Fruit fly (Drosophila melanogaster) whole organism, embryonic: ENCODE results near the gene CG34041.

Experiments
- ATbp ChIP-seq: fragments of 200-800 bp; sonication (Bioruptor generic); optimal IDR thresholded peaks from 2 replicates; lab custom pipeline; 2017; ENCODE audit warnings: missing biosample characterization, mild to moderate bottlenecking, missing genetic modification characterization, missing genetic modification reagents
- Adf1 ChIP-seq: fragments of 200-800 bp; sonication (Bioruptor generic); IDR thresholded peaks from 2 replicates; pipeline ENCODE4 v1.3.6; 2022; ENCODE audit warnings: missing biosample characterization, missing genetic modification characterization
- Asciz ChIP-seq: fragments of 200-800 bp; sonication (Bioruptor generic); optimal IDR thresholded peaks from 2 replicates; lab custom pipeline; 2017; ENCODE audit warnings: missing biosample characterization, mild to moderate bottlenecking, missing genetic modification characterization, missing genetic modification reagents
- Awh ChIP-seq: fragments of 200-800 bp; sonication (Bioruptor generic); IDR thresholded peaks from 2 replicates; pipeline ENCODE4, ENCODE4 v1.3.6; 2022; ENCODE audit warnings: missing biosample characterization, missing genetic modification characterization
- Bgb ChIP-seq: fragments of 200-800 bp; sonication (Bioruptor generic); IDR thresholded peaks from 2 replicates; pipeline ENCODE4 v1.3.6; 2022; ENCODE audit warnings: missing biosample characterization, missing genetic modification characterization; ENCODE audit not compliant: partially characterized antibody
- Blimp-1 ChIP-seq: fragments of 200-800 bp; sonication (Bioruptor generic); optimal IDR thresholded peaks from 3 replicates; lab custom pipeline; 2018; ENCODE audit warnings: missing biosample characterization, missing genetic modification characterization, mild to moderate bottlenecking, moderate library complexity, missing genetic modification reagents
- CG11695 ChIP-seq: fragments of 200-800 bp; sonication (Bioruptor generic); IDR thresholded peaks from 3 replicates; pipeline ENCODE4 v1.3.6; 2022; ENCODE audit warnings: missing biosample characterization, missing genetic modification characterization
- CG12236 ChIP-seq: fragments of 200-800 bp; sonication (Bioruptor generic); optimal IDR thresholded peaks from 2 replicates; lab custom pipeline; 2016; ENCODE audit warnings: missing biosample characterization, missing genetic modification characterization
- CG12769 ChIP-seq: fragments of 200-800 bp; sonication (Bioruptor generic); optimal IDR thresholded peaks from 2 replicates; lab custom pipeline; 2019; ENCODE audit warnings: missing biosample characterization, mild to moderate bottlenecking, missing genetic modification characterization, moderate library complexity
- CG15479 ChIP-seq: fragments of 200-800 bp; sonication (Bioruptor generic); optimal IDR thresholded peaks from 3 replicates; lab custom pipeline; 2019; ENCODE audit warnings: missing biosample characterization, mild to moderate bottlenecking, missing genetic modification characterization, moderate library complexity
- CG15514 ChIP-seq: fragments of 200-800 bp; sonication (Bioruptor generic); optimal IDR thresholded peaks from 3 replicates; lab custom pipeline; 2017; ENCODE audit warnings: missing biosample characterization, missing genetic modification characterization, mild to moderate bottlenecking, moderate library complexity, missing genetic modification reagents
- CG17612 ChIP-seq: fragments of 200-800 bp; sonication (Bioruptor generic); IDR thresholded peaks from 2 replicates; pipeline ENCODE4 v1.3.6; 2022; ENCODE audit warnings: missing biosample characterization, missing genetic modification characterization
- CG18599 ChIP-seq: fragments of 200-800 bp; sonication (Bioruptor generic); optimal IDR thresholded peaks from 3 replicates; lab custom pipeline; 2017; ENCODE audit warnings: missing biosample characterization, missing genetic modification characterization, mild to moderate bottlenecking, moderate library complexity, missing genetic modification reagents
- CG3163 ChIP-seq: fragments of 200-800 bp; sonication (Bioruptor generic); optimal IDR thresholded peaks from 3 replicates; lab custom pipeline; 2016; ENCODE audit warnings: missing biosample characterization, missing genetic modification characterization
- CG32767 ChIP-seq: fragments of 200-800 bp; sonication (Bioruptor generic); IDR thresholded peaks from 2 replicates; pipeline ENCODE4 v1.3.6; 2022; ENCODE audit warnings: missing biosample characterization, missing genetic modification characterization
- CG34224 ChIP-seq: fragments of 200-800 bp; sonication (Bioruptor generic); IDR thresholded peaks from 3 replicates; pipeline ENCODE4 v1.3.6; 2022; ENCODE audit warnings: missing biosample characterization, missing genetic modification characterization; ENCODE audit not compliant: partially characterized antibody
- CG3995 ChIP-seq: fragments of 200-800 bp; sonication (Bioruptor generic); optimal IDR thresholded peaks from 3 replicates; lab custom pipeline; 2016; ENCODE audit warnings: missing biosample characterization, missing genetic modification characterization
- CG4328 ChIP-seq: fragments of 200-800 bp; sonication (Bioruptor generic); optimal IDR thresholded peaks from 3 replicates; lab custom pipeline; 2017; ENCODE audit warnings: missing biosample characterization, missing genetic modification reagents, missing genetic modification characterization
- CG4404 ChIP-seq: fragments of 200-800 bp; sonication (Bioruptor generic); IDR thresholded peaks from 2 replicates; pipeline ENCODE4 v1.3.6; 2022; ENCODE audit warnings: missing biosample characterization, missing genetic modification characterization
- CG4820 ChIP-seq: fragments of 200-800 bp; sonication (Bioruptor generic); optimal IDR thresholded peaks from 3 replicates; lab custom pipeline; 2016; ENCODE audit warnings: missing biosample characterization, missing genetic modification characterization
- CG5245 ChIP-seq: fragments of 200-800 bp; sonication (Bioruptor generic); optimal IDR thresholded peaks from 3 replicates; lab custom pipeline; 2016; ENCODE audit warnings: missing biosample characterization, missing genetic modification characterization
- CG6791 ChIP-seq: fragments of 200-800 bp; sonication (Bioruptor generic); IDR thresholded peaks from 3 replicates; pipeline ENCODE4 v1.3.6; 2022; ENCODE audit warnings: missing biosample characterization, missing genetic modification characterization; ENCODE audit not compliant: partially characterized antibody
- CG6813 ChIP-seq: fragments of 200-800 bp; sonication (Bioruptor generic); optimal IDR thresholded peaks from 2 replicates; lab custom pipeline; 2017; ENCODE audit warnings: missing biosample characterization, missing genetic modification characterization, mild to moderate bottlenecking, moderate library complexity, missing genetic modification reagents
- CG7987 ChIP-seq: fragments of 200-800 bp; sonication (Bioruptor generic); optimal IDR thresholded peaks from 2 replicates; lab custom pipeline; 2018; ENCODE audit warnings: missing biosample characterization, mild to moderate bottlenecking, missing genetic modification characterization, moderate library complexity
- CG9817 ChIP-seq: fragments of 200-800 bp; sonication (Bioruptor generic); optimal IDR thresholded peaks from 2 replicates; lab custom pipeline; 2018; ENCODE audit warnings: missing biosample characterization, mild to moderate bottlenecking, missing genetic modification characterization, moderate library complexity
- CG9932 ChIP-seq: fragments of 200-800 bp; sonication (Bioruptor generic); IDR thresholded peaks from 2 replicates; pipeline ENCODE4 v1.3.6; 2022; ENCODE audit warnings: missing biosample characterization, missing genetic modification characterization
- Elba2 ChIP-seq: fragments of 200-800 bp; sonication (Bioruptor generic); optimal IDR thresholded peaks from 3 replicates; lab custom pipeline; 2016; ENCODE audit warnings: missing biosample characterization, missing genetic modification characterization
- Hr78 ChIP-seq, 2 experiments: fragments of 200-800 bp in 1 of 2; fragments of >200 bp in 1 of 2; sonication (Bioruptor generic) in 1 of 2; optimal IDR thresholded peaks; 2 replicates each; lab custom pipeline; 2017 to 2019; ENCODE audit warnings: missing biosample characterization in 2 of 2, missing genetic modification characterization in 2 of 2, mild to moderate bottlenecking in 1 of 2, moderate library complexity in 1 of 2
- Meics ChIP-seq: fragments of 200-800 bp; sonication (Bioruptor generic); optimal IDR thresholded peaks from 2 replicates; lab custom pipeline; 2017; ENCODE audit warnings: missing biosample characterization, mild to moderate bottlenecking, missing genetic modification characterization
- NC2β ChIP-seq: fragments of 200-800 bp; sonication (Bioruptor generic); optimal IDR thresholded peaks from 2 replicates; lab custom pipeline; 2016; ENCODE audit warnings: missing biosample characterization, missing genetic modification characterization
- NFAT ChIP-seq: fragments of 200-800 bp; sonication (Bioruptor generic); IDR thresholded peaks from 2 replicates; pipeline ENCODE4 v1.3.6; 2022; ENCODE audit warnings: missing biosample characterization, missing genetic modification characterization
- Ptx1 ChIP-seq: fragments of 200-800 bp; sonication (Bioruptor generic); IDR thresholded peaks from 2 replicates; pipeline ENCODE4 v1.3.6; 2022; ENCODE audit warnings: missing biosample characterization, missing genetic modification characterization
- az2 ChIP-seq: fragments of 200-800 bp; sonication (Bioruptor generic); optimal IDR thresholded peaks from 3 replicates; lab custom pipeline; 2016; ENCODE audit warnings: missing biosample characterization, missing genetic modification characterization
- chif ChIP-seq, 2 experiments: fragments of 200-800 bp; sonication (Bioruptor generic); optimal IDR thresholded peaks; 3 replicates each; lab custom pipeline; 2016; ENCODE audit warnings: missing biosample characterization in 2 of 2, missing genetic modification characterization in 2 of 2
- dmrt99B ChIP-seq: fragments of 200-800 bp; sonication (Bioruptor generic); optimal IDR thresholded peaks from 2 replicates; lab custom pipeline; 2018; ENCODE audit warnings: missing biosample characterization, mild to moderate bottlenecking, missing genetic modification characterization, moderate library complexity
- gce ChIP-seq: fragments of 200-800 bp; sonication (Bioruptor generic); IDR thresholded peaks from 3 replicates; pipeline ENCODE4 v1.3.6; 2022; ENCODE audit warnings: missing biosample characterization, missing genetic modification characterization
- h ChIP-seq: fragments of >200 bp; optimal IDR thresholded peaks from 2 replicates; lab custom pipeline; 2017
- oc ChIP-seq: fragments of 200-800 bp; sonication (Bioruptor generic); optimal IDR thresholded peaks from 2 replicates; lab custom pipeline; 2018; ENCODE audit warnings: missing biosample characterization, mild to moderate bottlenecking, missing genetic modification characterization, moderate library complexity
- p53 ChIP-seq: fragments of 200-800 bp; sonication (Bioruptor generic); optimal IDR thresholded peaks from 2 replicates; lab custom pipeline; 2016; ENCODE audit warnings: missing biosample characterization, missing genetic modification characterization
- pan ChIP-seq, 4 experiments: fragments of >200 bp in 3 of 4; fragments of 200-800 bp in 1 of 4; sonication (Bioruptor generic) in 1 of 4; optimal IDR thresholded peaks in 3 of 4; IDR thresholded peaks in 1 of 4; 2 replicates each; pipeline versions ENCODE4 v1.3.6 to Lab custom; 2017 to 2022; ENCODE audit warnings: missing biosample characterization in 2 of 4, missing genetic modification characterization in 2 of 4, mixed read lengths in 1 of 4
- pho ChIP-seq: fragments of 200-800 bp; sonication (Bioruptor generic); optimal IDR thresholded peaks from 2 replicates; lab custom pipeline; 2016; ENCODE audit warnings: missing biosample characterization, missing genetic modification characterization
- sqz ChIP-seq: fragments of 200-800 bp; sonication (Bioruptor generic); optimal IDR thresholded peaks from 3 replicates; lab custom pipeline; 2018; ENCODE audit warnings: missing biosample characterization, mild to moderate bottlenecking, missing genetic modification characterization
- sug ChIP-seq: fragments of 200-800 bp; optimal IDR thresholded peaks from 2 replicates; lab custom pipeline; 2019; ENCODE audit warnings: missing biosample characterization, mild to moderate bottlenecking, missing genetic modification characterization, moderate library complexity
- vvl ChIP-seq: fragments of 200-800 bp; sonication (Bioruptor generic); IDR thresholded peaks from 2 replicates; pipeline ENCODE4 v1.3.6; 2022; ENCODE audit warnings: missing biosample characterization, missing genetic modification characterization
- z ChIP-seq: fragments of 200-800 bp; sonication (Bioruptor generic); IDR thresholded peaks from 3 replicates; pipeline ENCODE4 v1.3.6; 2022; ENCODE audit warnings: missing biosample characterization, missing genetic modification characterization

The CG34041 gene

dm6 chr3R:30489797-30490196 lies 18.0 kb upstream of the CG34041 start, which contains the start of gene PH4alphaSG2 (continued):
- peak; percentile 65 for TF ChIP-seq ATbp
- TF ChIP-seq NC2β (GFP tag; lab: Kevin White, UChicago), result no peak
- no peak for TF ChIP-seq Bgb (GFP tag; lab: Robert Waterston, UW)
- TF ChIP-seq CG32767 (GFP tag; lab: Robert Waterston, UW), result no peak
- TF ChIP-seq CG17612 (GFP tag; lab: Robert Waterston, UW), result no peak
- TF ChIP-seq Asciz (GFP tag; lab: Kevin White, UChicago), result peak; percentile 27
- TF ChIP-seq h (lab: Kevin White, UChicago), result no peak
- TF ChIP-seq CG6791, result no peak
- TF ChIP-seq CG4404, result no peak
- TF ChIP-seq CG5245, result no peak
- no peak for TF ChIP-seq Elba2 (GFP tag; lab: Kevin White, UChicago)
- TF ChIP-seq p53, result no peak
- TF ChIP-seq CG15514 (GFP tag; lab: Kevin White, UChicago), result peak; percentile 29
- TF ChIP-seq sug (tag; lab: Kevin White, UChicago), result no peak
- TF ChIP-seq pho (GFP tag; lab: Kevin White, UChicago), result peak; percentile 35
- TF ChIP-seq Awh (GFP tag; lab: Robert Waterston, UW), result no peak
- TF ChIP-seq CG34224 (GFP tag; lab: Robert Waterston, UW), result no peak
- TF ChIP-seq CG3163 (GFP tag; lab: Kevin White, UChicago), result no peak
- no peak for TF ChIP-seq CG4328
- peak; percentile 48 for TF ChIP-seq CG6813 (GFP tag; lab: Kevin White, UChicago)
- no peak for TF ChIP-seq CG9932 (GFP tag; lab: Robert Waterston, UW)

dm6 chr3R:30496103-30496858 lies 11.5 kb upstream of the CG34041 start, which contains the start of gene PH4alphaMP:
Gene PH4alphaMP, minus strand, starts transcription at chr3R:30496153.
- TF ChIP-seq Blimp-1 (GFP tag; lab: Kevin White, UChicago) (peak; percentile 92), vvl (GFP tag; lab: Robert Waterston, UW) (peak; percentile 91), dmrt99B (no peak), oc (tag; lab: Kevin White, UChicago) (peak; percentile 55), Hr78 (GFP tag; optimal IDR thresholded peaks at IDR 0.05; lab: Kevin White, UChicago) (peak in 1 of 2 experiments; percentile 31), CG4820 (GFP tag; lab: Kevin White, UChicago) (no peak), CG3995 (GFP tag; lab: Kevin White, UChicago) (peak; percentile 63), z (GFP tag; lab: Robert Waterston, UW) (peak; percentile 93), CG12769 (tag; lab: Kevin White, UChicago) (peak; percentile 14)

- TF ChIP-seq sqz (GFP tag; lab: Kevin White, UChicago) (no peak), Adf1 (GFP tag; lab: Robert Waterston, UW) (no peak), CG15479 (GFP tag; lab: Kevin White, UChicago) (no peak)
Measured at dm6 chr3R:30500226-30500625, 7.6 kb upstream of the CG34041 start, which contains the start of gene PH4alphaNE1. Gene PH4alphaNE1, minus strand, starts transcription at chr3R:30500326.

- TF ChIP-seq CG9817 (tag; lab: Kevin White, UChicago), result peak; percentile 9
- peak; percentile 37 for TF ChIP-seq az2 (GFP tag; lab: Kevin White, UChicago)
- TF ChIP-seq CG7987 (GFP tag; lab: Kevin White, UChicago), result no peak
- TF ChIP-seq pan (optimal IDR thresholded peaks at IDR 0.05; lab: Kevin White, UChicago), result no peak
- TF ChIP-seq pan (GFP tag; optimal IDR thresholded peaks at IDR 0.05 in 1 of 2, IDR thresholded peaks at IDR 0.05 in 1 of 2), result peak in 1 of 2 experiments; percentile 29
- TF ChIP-seq CG18599 (GFP tag; lab: Kevin White, UChicago), result peak; percentile 8
- TF ChIP-seq Meics (GFP tag; lab: Kevin White, UChicago), result peak; percentile 1
- TF ChIP-seq CG11695 (GFP tag; lab: Robert Waterston, UW), result 0 out of 3 replicates have a peak, but pooled peaks have one; percentile 49
- peak; percentile 16 for TF ChIP-seq CG12236
- 0 out of 2 replicates have a peak, but pooled peaks have one; percentile 4 for TF ChIP-seq NFAT (GFP tag; lab: Robert Waterston, UW)
- TF ChIP-seq Ptx1 (GFP tag; lab: Robert Waterston, UW), result peak; percentile 55; the same call in 1 of the 2 replicates
- TF ChIP-seq chif (GFP tag; optimal IDR thresholded peaks at IDR 0.05; lab: Kevin White, UChicago), result peak in 1 of 2 experiments; percentile 41
- 0 out of 3 replicates have a peak, but pooled peaks have one; percentile 6 for TF ChIP-seq gce (GFP tag; lab: Robert Waterston, UW)
Measured at dm6 chr3R:30501174-30501573, 6.6 kb upstream of the CG34041 start.
